Worm (Caenorhabditis elegans) whole organism, late embryonic: Measurements from ENCODE around the gene cex-1.

Experiments
- ahr-1 ChIP-seq: sonication (generic microtip); optimal IDR thresholded peaks from 2 replicates; lab custom pipeline; 2016; ENCODE audit warnings: missing genetic modification characterization, missing compliant biosample characterization
- ceh-14 ChIP-seq: sonication (generic microtip); optimal IDR thresholded peaks from 2 replicates; lab custom pipeline; 2016; ENCODE audit warnings: missing genotype, missing genetic modification characterization, missing compliant biosample characterization
- ceh-2 ChIP-seq: sonication (generic microtip); optimal IDR thresholded peaks from 2 replicates; lab custom pipeline; 2016; ENCODE audit warnings: missing genotype, missing genetic modification characterization, missing compliant biosample characterization
- ceh-24 ChIP-seq: sonication (generic microtip); optimal IDR thresholded peaks from 2 replicates; lab custom pipeline; 2016; ENCODE audit warnings: mild to moderate bottlenecking, missing genetic modification characterization, missing compliant biosample characterization
- dmd-4 ChIP-seq: sonication (generic microtip); optimal IDR thresholded peaks from 2 replicates; lab custom pipeline; 2016; ENCODE audit warnings: borderline replicate concordance, missing genetic modification characterization, missing compliant biosample characterization
- ets-4 ChIP-seq: sonication (generic microtip); optimal IDR thresholded peaks from 2 replicates; lab custom pipeline; 2016; ENCODE audit warnings: missing genetic modification characterization, missing compliant biosample characterization
- lin-11 ChIP-seq: fragments of 200-800 bp; sonication (Bioruptor generic); optimal IDR thresholded peaks from 2 replicates; lab custom pipeline; 2018; ENCODE audit warnings: mild to moderate bottlenecking, missing genetic modification characterization, missing compliant biosample characterization
- nfya-1 ChIP-seq: sonication (generic microtip); optimal IDR thresholded peaks from 2 replicates; lab custom pipeline; 2017; ENCODE audit warnings: missing genetic modification characterization, mild to moderate bottlenecking, missing compliant biosample characterization, antibody characterized with exemption, moderate library complexity
- pax-1 ChIP-seq: fragments of 150-350 bp; optimal IDR thresholded peaks from 2 replicates; lab custom pipeline; 2014; ENCODE audit warnings: missing biosample characterization, missing genetic modification characterization
- tbx-2 ChIP-seq: sonication (generic microtip); optimal IDR thresholded peaks from 2 replicates; lab custom pipeline; 2016; ENCODE audit warnings: missing genetic modification characterization, missing compliant biosample characterization

- no peak for TF ChIP-seq ceh-2 (tag; lab: Kevin White, UChicago)
- no peak for TF ChIP-seq ahr-1 (tag; lab: Kevin White, UChicago)
- peak; percentile 9 for TF ChIP-seq tbx-2 (tag; lab: Kevin White, UChicago)
- no peak for TF ChIP-seq ceh-24 (tag; lab: Kevin White, UChicago)
- no peak for TF ChIP-seq dmd-4 (tag; lab: Kevin White, UChicago)
- TF ChIP-seq pax-1 (tag; lab: Kevin White, UChicago), result no peak
- TF ChIP-seq lin-11 (tag; lab: Kevin White, UChicago), result no peak
- no peak for TF ChIP-seq ets-4 (tag; lab: Kevin White, UChicago)
- no peak for TF ChIP-seq nfya-1 (tag; lab: Kevin White, UChicago)
- no peak for TF ChIP-seq ceh-14 (tag; lab: Kevin White, UChicago)
Measured at ce11 chrII:5429522-5430257, 17.8 kb upstream of the cex-1 start, which contains the start of the genes F07F6.4 and F07F6.2.
